Fruit fly (Drosophila melanogaster) whole organism: ENCODE data around the gene mew.

Source experiments
- CG8478 ChIP-seq: fragments of >200 bp; optimal IDR thresholded peaks from 2 replicates; lab custom pipeline; 2018; ENCODE audit warnings: inconsistent platforms
- EcR ChIP-seq, 2 experiments: fragments of >200 bp; optimal IDR thresholded peaks; 2 replicates each; lab custom pipeline; 2017; ENCODE audit warnings: missing biosample characterization in 2 of 2, missing genetic modification characterization in 2 of 2, missing genetic modification reagents in 2 of 2
- pan ChIP-seq: fragments of >200 bp; optimal IDR thresholded peaks from 2 replicates; lab custom pipeline; 2017
- usp ChIP-seq: fragments of >200 bp; optimal IDR thresholded peaks from 2 replicates; lab custom pipeline; 2017; ENCODE audit warnings: missing biosample characterization, missing genetic modification characterization, mixed read lengths

DNA sequence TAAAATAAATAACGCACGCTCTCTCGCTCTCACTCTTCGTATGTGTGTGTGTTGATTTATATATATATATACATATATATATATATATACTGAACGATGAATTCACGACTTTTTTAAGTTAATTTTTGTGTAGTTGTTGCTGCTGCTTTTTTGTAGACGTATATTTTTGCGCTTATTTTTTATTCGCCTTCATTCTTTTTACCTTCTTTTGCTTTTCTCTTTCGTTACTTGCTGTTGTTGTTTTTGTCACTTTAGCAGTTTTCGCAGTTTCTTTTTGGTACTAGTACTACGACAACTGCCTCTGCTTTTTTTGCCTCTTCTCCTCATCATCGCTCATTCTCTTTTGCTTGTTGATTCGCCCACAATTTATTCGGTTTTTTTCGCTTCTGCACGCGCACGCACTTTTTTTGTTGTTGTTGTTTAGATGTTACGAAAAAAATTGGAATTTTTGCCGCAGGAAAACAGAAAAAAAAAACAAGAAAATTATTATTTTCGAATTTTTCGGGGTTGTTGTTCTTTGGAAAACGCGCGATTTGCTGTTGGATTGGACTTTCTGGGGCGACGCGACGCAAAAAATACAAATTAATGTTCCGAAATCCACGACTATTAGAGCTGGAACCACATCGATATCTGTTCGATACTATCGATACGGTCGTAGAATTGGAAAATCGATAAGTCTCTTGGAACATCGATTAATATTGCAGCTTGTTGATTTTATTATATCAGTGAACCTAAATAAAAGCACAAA lies 26.9 kb upstream of the mew start, which contains the start of the genes HDAC4 and CG15743:
- TF ChIP-seq CG8478 (lab: Kevin White, UChicago) (no peak), usp (GFP tag; lab: Kevin White, UChicago) (no peak), pan (lab: Kevin White, UChicago) (no peak), EcR (GFP tag; optimal IDR thresholded peaks at IDR 0.05; lab: Kevin White, UChicago) (no peak)
